Worm (Caenorhabditis elegans): Measurements from ENCODE around the gene C14A6.12.

Gene C14A6.12

DNA sequence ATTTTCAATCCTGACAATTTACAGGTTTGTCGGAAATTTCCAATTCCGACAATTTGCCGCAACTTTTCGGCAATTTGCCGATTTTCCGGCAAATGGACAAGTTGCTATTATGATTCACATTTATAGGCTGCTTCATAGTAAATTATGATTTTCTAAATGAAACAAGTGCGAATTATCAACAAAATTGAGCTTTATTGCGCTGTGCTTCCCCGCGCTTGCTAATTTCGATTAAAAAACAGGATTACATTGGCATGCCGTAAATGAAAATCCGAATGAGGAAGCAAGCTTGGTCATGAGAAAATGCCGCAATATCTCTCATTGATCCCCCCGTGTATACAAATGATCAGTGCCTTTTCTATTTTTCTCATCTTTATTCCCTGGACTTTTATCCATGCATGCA lies 23.8 kb downstream of the C14A6.12 start, which contains the start of gene Y37H2A.10:
TSS of gene Y37H2A.10 (plus strand) at position 301 of the 400 bp plus-strand sequence.
- TF ChIP-seq hmg-4 (GFP tag; optimal IDR thresholded peaks at IDR 0.05) (no peak), aly-1 (tag; optimal IDR thresholded peaks at IDR 0.05) (no peak), F13C5.2 (tag; optimal IDR thresholded peaks at IDR 0.05) (no peak), hmbx-1 (tag; optimal IDR thresholded peaks at IDR 0.05) (no peak), ceh-36 (tag; optimal IDR thresholded peaks at IDR 0.05) (no peak), scrt-1 (GFP tag; IDR thresholded peaks at IDR 0.05) (no peak), tbx-37 (GFP tag; conservative IDR thresholded peaks at IDR 0.05) (no peak), tbx-11 (GFP tag; IDR thresholded peaks at IDR 0.05) (no peak), B0310.2 (tag; optimal IDR thresholded peaks at IDR 0.05) (no peak), ets-7 (tag; optimal IDR thresholded peaks at IDR 0.05) (no peak), sea-1 (GFP tag; conservative IDR thresholded peaks at IDR 0.05) (no peak), pes-1 (GFP tag; IDR thresholded peaks at IDR 0.05) (no peak), ceh-13 (GFP tag; optimal IDR thresholded peaks at IDR 0.05) (no peak), hnd-1 (tag; optimal IDR thresholded peaks at IDR 0.05) (no peak)

DNA sequence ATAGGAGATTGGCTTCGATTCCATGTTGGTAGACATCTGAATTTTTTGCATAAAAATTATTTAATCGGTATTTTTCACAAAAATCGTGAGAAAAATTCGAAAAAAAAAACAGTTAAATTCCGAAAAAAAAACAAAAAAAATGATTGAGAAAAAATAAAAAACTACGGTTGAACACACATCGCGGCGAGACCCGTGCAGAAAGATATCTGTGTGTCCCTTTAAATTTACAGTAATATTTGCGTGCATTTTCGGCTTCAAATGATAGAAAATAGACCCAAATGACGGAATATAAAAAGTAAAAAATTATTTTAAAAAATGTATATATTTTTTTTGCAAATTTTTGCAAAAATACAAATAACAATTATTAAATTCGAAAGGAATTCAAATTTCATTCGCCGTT lies 24.8 kb downstream of the C14A6.12 start:
- TF ChIP-seq flt-1 (GFP tag; IDR thresholded peaks at IDR 0.05) (no peak), scrt-1 (GFP tag; IDR thresholded peaks at IDR 0.05) (no peak), hnd-1 (tag; optimal IDR thresholded peaks at IDR 0.05) (no peak), pes-1 (GFP tag; IDR thresholded peaks at IDR 0.05) (no peak), hmg-4 (GFP tag; optimal IDR thresholded peaks at IDR 0.05) (no peak), ceh-36 (tag; optimal IDR thresholded peaks at IDR 0.05) (no peak), tbx-37 (GFP tag; conservative IDR thresholded peaks at IDR 0.05) (no peak), tbx-11 (GFP tag; IDR thresholded peaks at IDR 0.05) (no peak), ama-1 (optimal IDR thresholded peaks at IDR 0.05) (no peak), tra-4 (tag; optimal IDR thresholded peaks at IDR 0.05) (no peak), ets-7 (tag; optimal IDR thresholded peaks at IDR 0.05) (no peak), aly-1 (tag; optimal IDR thresholded peaks at IDR 0.05) (no peak), B0310.2 (tag; optimal IDR thresholded peaks at IDR 0.05) (no peak), ceh-13 (GFP tag; optimal IDR thresholded peaks at IDR 0.05) (no peak)

DNA sequence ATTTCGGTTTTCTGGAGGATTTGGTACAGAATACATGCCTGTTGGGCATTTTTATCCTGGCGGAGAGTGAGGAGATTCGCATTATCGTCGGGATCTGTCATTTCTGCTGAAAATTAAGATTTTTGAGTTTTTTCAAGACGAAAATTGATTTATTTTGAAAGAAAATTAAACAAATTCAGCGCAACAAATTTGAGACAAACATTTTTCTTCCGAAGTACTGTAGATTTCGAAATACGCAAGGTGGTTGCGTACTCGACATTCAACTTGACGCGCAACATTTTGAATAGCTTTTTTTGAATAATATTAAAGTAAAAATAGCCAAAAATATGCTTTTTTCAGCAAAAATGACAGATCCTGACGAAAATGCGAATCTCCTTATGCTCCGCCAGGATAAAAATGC lies 28.1 kb downstream of the C14A6.12 start, which contains the start of gene Y37H2A.7:
TSS of gene Y37H2A.7 (minus strand) at position 101 of the 400 bp plus-strand sequence.
- no peak for TF ChIP-seq tbx-11 (GFP tag; IDR thresholded peaks at IDR 0.05)
- TF ChIP-seq B0310.2 (tag; optimal IDR thresholded peaks at IDR 0.05): no peak
- TF ChIP-seq aly-1 (tag; optimal IDR thresholded peaks at IDR 0.05): no peak
- TF ChIP-seq pes-1 (GFP tag; IDR thresholded peaks at IDR 0.05): no peak
- TF ChIP-seq hmg-4 (GFP tag; optimal IDR thresholded peaks at IDR 0.05): no peak
- no peak for TF ChIP-seq ama-1 (optimal IDR thresholded peaks at IDR 0.05)
- TF ChIP-seq tra-4 (tag; optimal IDR thresholded peaks at IDR 0.05): no peak
- TF ChIP-seq F13C5.2 (tag; optimal IDR thresholded peaks at IDR 0.05): no peak
- no peak for TF ChIP-seq flt-1 (GFP tag; IDR thresholded peaks at IDR 0.05)
- TF ChIP-seq ceh-36 (tag; optimal IDR thresholded peaks at IDR 0.05): no peak
- TF ChIP-seq tbx-37 (GFP tag; conservative IDR thresholded peaks at IDR 0.05): no peak
- no peak for TF ChIP-seq ets-7 (tag; optimal IDR thresholded peaks at IDR 0.05)
- no peak for TF ChIP-seq sea-1 (GFP tag; conservative IDR thresholded peaks at IDR 0.05)
- TF ChIP-seq hmbx-1 (tag; optimal IDR thresholded peaks at IDR 0.05): no peak
- no peak for TF ChIP-seq hnd-1 (tag; optimal IDR thresholded peaks at IDR 0.05)

DNA sequence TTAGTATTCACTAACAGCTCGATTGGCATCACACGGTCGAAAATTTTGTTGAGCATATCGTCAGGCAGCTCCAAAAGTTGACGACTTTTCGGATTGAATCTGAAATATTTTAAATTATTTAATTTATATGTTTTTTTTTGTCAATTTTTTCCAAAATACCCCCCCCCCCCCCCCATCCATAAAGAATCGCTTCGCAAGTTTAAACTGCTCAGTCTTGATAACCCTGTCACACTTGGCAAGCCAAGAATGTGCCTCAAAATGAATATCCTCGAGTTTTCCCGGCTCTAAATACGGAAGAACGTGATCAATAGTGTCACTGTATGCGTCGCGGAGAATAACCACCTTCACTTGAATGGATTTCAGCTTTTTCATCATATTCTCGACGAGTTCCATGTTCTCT lies 29.3 kb downstream of the C14A6.12 start, which contains the start of gene Y37H2A.18:
TSS of gene Y37H2A.18 (minus strand) at position 101 of the 400 bp plus-strand sequence.
- no peak for TF ChIP-seq sea-1 (GFP tag; conservative IDR thresholded peaks at IDR 0.05)
- TF ChIP-seq B0310.2 (tag; optimal IDR thresholded peaks at IDR 0.05): no peak
- no peak for TF ChIP-seq aly-1 (tag; optimal IDR thresholded peaks at IDR 0.05)
- TF ChIP-seq hmg-4 (GFP tag; optimal IDR thresholded peaks at IDR 0.05): no peak
- TF ChIP-seq ets-7 (tag; optimal IDR thresholded peaks at IDR 0.05): no peak
- TF ChIP-seq ceh-13 (GFP tag; optimal IDR thresholded peaks at IDR 0.05): no peak
- TF ChIP-seq ama-1 (optimal IDR thresholded peaks at IDR 0.05): no peak
- TF ChIP-seq tra-4 (tag; optimal IDR thresholded peaks at IDR 0.05): no peak
- TF ChIP-seq pes-1 (GFP tag; IDR thresholded peaks at IDR 0.05): no peak
- TF ChIP-seq tbx-11 (GFP tag; IDR thresholded peaks at IDR 0.05): no peak
- TF ChIP-seq hmbx-1 (tag; optimal IDR thresholded peaks at IDR 0.05): no peak
- no peak for TF ChIP-seq ceh-36 (tag; optimal IDR thresholded peaks at IDR 0.05)
- TF ChIP-seq flt-1 (GFP tag; IDR thresholded peaks at IDR 0.05): no peak
- TF ChIP-seq scrt-1 (GFP tag; IDR thresholded peaks at IDR 0.05): no peak
- TF ChIP-seq F13C5.2 (tag; optimal IDR thresholded peaks at IDR 0.05): no peak
- TF ChIP-seq tbx-37 (GFP tag; conservative IDR thresholded peaks at IDR 0.05): no peak
- no peak for TF ChIP-seq hnd-1 (tag; optimal IDR thresholded peaks at IDR 0.05)

DNA sequence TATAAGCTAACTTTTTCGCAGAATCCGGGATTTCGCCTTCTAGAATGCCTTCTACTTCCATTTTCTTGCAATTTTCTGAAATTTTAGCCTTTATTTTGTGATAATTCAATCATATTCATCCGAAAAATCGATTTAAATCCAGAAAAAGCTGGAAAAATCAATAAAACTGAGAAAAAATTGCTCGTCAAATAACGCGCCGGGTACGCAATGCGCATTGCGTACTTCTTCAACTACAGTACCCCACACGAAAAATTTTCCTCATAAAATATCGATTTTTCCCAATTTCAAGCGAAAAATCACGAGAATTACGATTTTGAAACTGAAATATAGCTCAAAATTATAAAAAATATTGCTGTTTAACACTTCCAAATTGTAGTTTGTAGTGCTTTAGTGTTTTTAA lies 31.4 kb downstream of the C14A6.12 start, which contains the start of gene Y37H2A.12:
TSS of gene Y37H2A.12 (minus strand) at position 81 of the 400 bp plus-strand sequence.
- TF ChIP-seq ets-7 (tag; optimal IDR thresholded peaks at IDR 0.05) (no peak), tra-4 (tag; optimal IDR thresholded peaks at IDR 0.05) (no peak)

DNA sequence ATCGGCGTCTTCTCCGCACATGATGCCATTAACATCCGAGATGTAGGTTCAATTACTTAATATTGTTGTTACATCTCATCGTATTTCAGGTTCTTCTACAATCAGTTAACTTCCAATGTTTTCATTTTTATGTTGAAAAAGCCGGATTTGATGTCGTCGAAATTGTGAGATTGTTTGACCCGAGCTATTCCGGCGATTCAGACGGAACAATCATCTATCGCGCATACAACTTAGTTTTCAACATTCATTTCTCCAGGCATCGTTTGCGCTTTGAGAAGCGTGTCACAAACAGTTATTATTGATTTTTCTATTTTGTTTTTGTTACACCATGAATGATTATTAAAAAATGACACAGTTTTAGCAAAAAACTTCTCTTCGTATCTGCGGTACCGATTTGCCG lies 33.9 kb downstream of the C14A6.12 start:
- no peak for TF ChIP-seq aly-1 (tag; optimal IDR thresholded peaks at IDR 0.05)

DNA sequence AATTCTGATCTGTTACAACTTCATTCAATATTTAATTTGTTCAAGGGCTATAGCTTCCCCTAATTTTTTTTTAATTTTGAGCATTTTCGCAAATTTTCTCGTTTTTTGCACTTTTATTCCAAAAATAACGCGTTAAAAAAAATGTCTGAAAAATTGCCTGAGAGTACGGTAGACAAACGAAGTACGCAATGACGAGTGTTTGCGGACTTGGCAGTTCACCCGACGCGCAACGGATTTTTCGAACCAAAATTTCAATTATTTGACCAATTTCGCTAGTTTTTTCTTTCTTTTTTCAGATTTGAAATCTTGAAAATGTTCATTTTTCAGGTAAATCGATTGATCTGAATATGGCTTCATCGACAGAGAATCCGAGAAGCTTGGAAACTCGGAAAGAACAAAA lies 35.3 kb downstream of the C14A6.12 start, which contains the start of gene fbxa-211:
TSS of gene fbxa-211 (plus strand) at position 328 of the 400 bp plus-strand sequence.
- TF ChIP-seq flt-1 (GFP tag; IDR thresholded peaks at IDR 0.05): no peak
- TF ChIP-seq pes-1 (GFP tag; IDR thresholded peaks at IDR 0.05): no peak
- no peak for TF ChIP-seq hnd-1 (tag; optimal IDR thresholded peaks at IDR 0.05)
- no peak for TF ChIP-seq ets-7 (tag; optimal IDR thresholded peaks at IDR 0.05)
- no peak for TF ChIP-seq hmbx-1 (tag; optimal IDR thresholded peaks at IDR 0.05)
- no peak for TF ChIP-seq sea-1 (GFP tag; conservative IDR thresholded peaks at IDR 0.05)
- TF ChIP-seq B0310.2 (tag; optimal IDR thresholded peaks at IDR 0.05): no peak
- no peak for TF ChIP-seq hmg-4 (GFP tag; optimal IDR thresholded peaks at IDR 0.05)
- TF ChIP-seq aly-1 (tag; optimal IDR thresholded peaks at IDR 0.05): no peak
- TF ChIP-seq ama-1 (optimal IDR thresholded peaks at IDR 0.05): no peak
- no peak for TF ChIP-seq tbx-37 (GFP tag; conservative IDR thresholded peaks at IDR 0.05)
- no peak for TF ChIP-seq tra-4 (tag; optimal IDR thresholded peaks at IDR 0.05)
- no peak for TF ChIP-seq tbx-11 (GFP tag; IDR thresholded peaks at IDR 0.05)
- TF ChIP-seq ceh-13 (GFP tag; optimal IDR thresholded peaks at IDR 0.05): no peak
- TF ChIP-seq scrt-1 (GFP tag; IDR thresholded peaks at IDR 0.05): no peak
- no peak for TF ChIP-seq F13C5.2 (tag; optimal IDR thresholded peaks at IDR 0.05)

All from whole organism, early embryonic.